Fruit fly (Drosophila melanogaster) whole organism, wandering third instar larva: ENCODE measurements around the gene CG13049.

Experiments used
- Abd-B ChIP-seq: fragments of >200 bp; optimal IDR thresholded peaks from 2 replicates; lab custom pipeline; 2017; ENCODE audit warnings: missing biosample characterization, missing genetic modification characterization
- CG32264 ChIP-seq: fragments of 200-800 bp; sonication (Bioruptor generic); optimal IDR thresholded peaks from 2 replicates; lab custom pipeline; 2016; ENCODE audit warnings: missing biosample characterization, missing genetic modification characterization
- CrebA ChIP-seq: fragments of 200-800 bp; sonication (Bioruptor generic); optimal IDR thresholded peaks from 2 replicates; lab custom pipeline; 2016; ENCODE audit warnings: missing biosample characterization, mild to moderate bottlenecking, missing genetic modification characterization, borderline replicate concordance
- Dfd ChIP-seq: fragments of >200 bp; optimal IDR thresholded peaks from 2 replicates; lab custom pipeline; 2017; ENCODE audit warnings: missing biosample characterization, missing genetic modification characterization
- Dif ChIP-seq: fragments of 200-275, 200-300 bp; sonication (Bioruptor generic); optimal IDR thresholded peaks from 2 replicates; lab custom pipeline; 2018; ENCODE audit warnings: missing biosample characterization, missing genetic modification characterization; ENCODE audit not compliant: partially characterized antibody
- GATAd ChIP-seq: sonication (Bioruptor generic); optimal IDR thresholded peaks from 2 replicates; lab custom pipeline; 2016; ENCODE audit warnings: missing biosample characterization, missing genetic modification characterization
- Hnf4 ChIP-seq: fragments of 200-800 bp; sonication (Bioruptor generic); optimal IDR thresholded peaks from 2 replicates; lab custom pipeline; 2016; ENCODE audit warnings: missing biosample characterization, mild to moderate bottlenecking, missing genetic modification characterization
- Hr78 ChIP-seq: fragments of >200 bp; optimal IDR thresholded peaks from 2 replicates; lab custom pipeline; 2017; ENCODE audit warnings: missing biosample characterization, missing genetic modification characterization
- Hr83 ChIP-seq: fragments of 200-300 bp; sonication (Bioruptor generic); optimal IDR thresholded peaks from 2 replicates; lab custom pipeline; 2016; ENCODE audit warnings: missing biosample characterization, mild to moderate bottlenecking, missing genetic modification characterization, moderate library complexity; ENCODE audit not compliant: poor library complexity, severe bottlenecking
- Jra ChIP-seq: sonication (Bioruptor generic); optimal IDR thresholded peaks from 2 replicates; lab custom pipeline; 2016; ENCODE audit warnings: missing biosample characterization, missing genetic modification characterization
- Mio ChIP-seq: sonication (Bioruptor generic); optimal IDR thresholded peaks from 2 replicates; lab custom pipeline; 2016; ENCODE audit warnings: missing biosample characterization, missing genetic modification characterization
- Myc ChIP-seq: fragments of >200 bp; optimal IDR thresholded peaks from 2 replicates; lab custom pipeline; 2017
- N ChIP-seq: fragments of >200 bp; optimal IDR thresholded peaks from 2 replicates; lab custom pipeline; 2018; ENCODE audit warnings: missing biosample characterization, missing external identifiers, missing genetic modification characterization
- OdsH ChIP-seq: fragments of 200-800 bp; sonication (Bioruptor generic); optimal IDR thresholded peaks from 2 replicates; lab custom pipeline; 2016; ENCODE audit warnings: missing biosample characterization, mild to moderate bottlenecking, missing genetic modification characterization
- Rel ChIP-seq, 2 experiments: fragments of 200-800 bp; sonication (Bioruptor generic) in 1 of 2; optimal IDR thresholded peaks; 2 replicates in 1 of 2; 3 replicates in 1 of 2; lab custom pipeline; 2016 to 2019; ENCODE audit warnings: mild to moderate bottlenecking in 2 of 2, missing biosample characterization in 2 of 2, missing genetic modification characterization in 2 of 2, moderate library complexity in 1 of 2
- Sp1 ChIP-seq: fragments of 200-800 bp; sonication (Bioruptor generic); optimal IDR thresholded peaks from 3 replicates; lab custom pipeline; 2019; ENCODE audit warnings: missing biosample characterization, mild to moderate bottlenecking, missing genetic modification characterization, moderate library complexity
- Vsx2 ChIP-seq: fragments of 200-300, 225-300 bp; sonication (Bioruptor generic); optimal IDR thresholded peaks from 2 replicates; lab custom pipeline; 2018; ENCODE audit warnings: missing biosample characterization, missing genetic modification characterization; ENCODE audit not compliant: partially characterized antibody
- br ChIP-seq: fragments of 200-800 bp; sonication (Bioruptor generic); optimal IDR thresholded peaks from 2 replicates; lab custom pipeline; 2016; ENCODE audit warnings: missing biosample characterization, missing genetic modification characterization
- brk ChIP-seq: fragments of 200-800 bp; sonication (Bioruptor generic); optimal IDR thresholded peaks from 2 replicates; lab custom pipeline; 2016; ENCODE audit warnings: missing biosample characterization, mild to moderate bottlenecking, missing genetic modification characterization
- dmrt93B ChIP-seq: fragments of 200-800 bp; sonication (Bioruptor generic); optimal IDR thresholded peaks from 2 replicates; lab custom pipeline; 2018; ENCODE audit warnings: missing biosample characterization, mild to moderate bottlenecking, missing genetic modification characterization
- ey ChIP-seq: fragments of 200-800 bp; sonication (Bioruptor generic); optimal IDR thresholded peaks from 2 replicates; lab custom pipeline; 2016; ENCODE audit warnings: missing biosample characterization, missing genetic modification characterization
- foxo ChIP-seq, 2 experiments: fragments of 200-800 bp; sonication (Bioruptor generic); optimal IDR thresholded peaks; 2 replicates in 1 of 2; 3 replicates in 1 of 2; lab custom pipeline; 2016 to 2017; ENCODE audit warnings: missing biosample characterization in 2 of 2, missing genetic modification characterization in 2 of 2
- fru ChIP-seq: fragments of 200-800 bp; sonication (Bioruptor generic); optimal IDR thresholded peaks from 3 replicates; lab custom pipeline; 2016; ENCODE audit warnings: missing biosample characterization, mild to moderate bottlenecking, missing genetic modification characterization
- jim ChIP-seq: fragments of 175-275, 200-325 bp; sonication (Bioruptor generic); optimal IDR thresholded peaks from 2 replicates; lab custom pipeline; 2016; ENCODE audit warnings: missing biosample characterization, mild to moderate bottlenecking, missing genetic modification characterization
- lola ChIP-seq: fragments of >200 bp; optimal IDR thresholded peaks from 2 replicates; lab custom pipeline; 2017; ENCODE audit warnings: missing biosample characterization, missing genetic modification characterization
- pan ChIP-seq: fragments of >200 bp; optimal IDR thresholded peaks from 2 replicates; lab custom pipeline; 2017
- psq ChIP-seq: fragments of 200-800 bp; sonication (Bioruptor generic); optimal IDR thresholded peaks from 3 replicates; lab custom pipeline; 2017; ENCODE audit warnings: missing biosample characterization, mild to moderate bottlenecking, missing genetic modification characterization, moderate library complexity
- rgr ChIP-seq: fragments of 200-800 bp; sonication (Bioruptor generic); optimal IDR thresholded peaks from 3 replicates; lab custom pipeline; 2016; ENCODE audit warnings: missing biosample characterization, mild to moderate bottlenecking, missing genetic modification characterization
- sv ChIP-seq: fragments of 200-800 bp; sonication (Bioruptor generic); optimal IDR thresholded peaks from 3 replicates; lab custom pipeline; 2016; ENCODE audit warnings: missing biosample characterization, missing genetic modification characterization
- tai ChIP-seq: sonication (Bioruptor generic); optimal IDR thresholded peaks from 2 replicates; lab custom pipeline; 2016; ENCODE audit warnings: missing biosample characterization, missing genetic modification characterization
- woc ChIP-seq: sonication (Bioruptor generic); optimal IDR thresholded peaks from 2 replicates; lab custom pipeline; 2016; ENCODE audit warnings: missing biosample characterization, mild to moderate bottlenecking, missing genetic modification characterization

CG13049 gene

DNA sequence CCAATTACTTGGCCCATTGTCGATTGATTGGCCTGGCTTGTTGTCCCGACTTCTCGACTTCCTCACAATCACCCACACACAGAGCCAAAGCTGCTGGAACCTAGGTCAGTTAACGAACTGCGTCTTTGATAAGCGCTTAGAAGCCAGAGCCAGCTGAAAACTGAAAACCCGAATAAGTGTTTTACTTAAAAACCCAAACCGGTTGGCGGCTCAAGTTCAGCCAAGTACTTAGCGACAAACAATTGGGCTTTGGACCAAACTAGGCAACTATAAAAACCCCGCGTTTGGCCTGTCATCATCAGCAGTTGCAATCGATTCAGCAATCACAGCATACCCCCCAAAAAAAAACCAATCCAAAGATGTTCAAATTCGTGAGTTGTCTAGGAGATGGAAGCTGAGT lies 41.6 kb upstream of the CG13049 start, which contains the start of gene CG13059:
Gene CG13059 (plus strand): TSS at position 301 of the 400 bp plus-strand sequence.
- TF ChIP-seq GATAd (GFP tag; lab: Kevin White, UChicago) (no peak), Sp1 (GFP tag; lab: Kevin White, UChicago) (no peak), ey (no peak), tai (GFP tag; lab: Kevin White, UChicago) (no peak), rgr (GFP tag; lab: Kevin White, UChicago) (no peak), OdsH (GFP tag; lab: Kevin White, UChicago) (no peak)

DNA sequence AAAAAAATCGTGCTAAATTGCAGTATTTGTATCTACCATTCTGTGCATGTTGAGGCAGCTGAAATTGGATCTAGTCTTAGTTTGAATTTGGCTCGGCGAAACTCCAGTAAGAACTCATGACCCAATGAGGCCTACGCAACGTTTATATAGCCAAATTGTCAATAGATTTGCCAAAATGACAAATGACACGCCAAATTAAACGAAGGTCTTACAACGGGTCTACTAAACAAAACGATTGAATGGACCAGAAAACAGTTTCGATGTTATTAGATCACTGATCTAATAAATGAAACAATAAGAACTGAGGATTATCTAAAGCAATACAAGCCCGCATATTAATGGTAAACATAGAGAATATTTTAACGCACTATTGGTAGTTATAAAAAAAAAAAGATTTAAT lies 39.4 kb upstream of the CG13049 start, which contains the start of gene CG42718:
Gene CG42718 (minus strand): TSS at position 101 of the 400 bp plus-strand sequence.
- TF ChIP-seq rgr (GFP tag; lab: Kevin White, UChicago): no peak
- TF ChIP-seq CG32264 (GFP tag; lab: Kevin White, UChicago): no peak
- no peak for TF ChIP-seq N (GFP tag; lab: Kevin White, UChicago)
- no peak for TF ChIP-seq Dfd (GFP tag; lab: Kevin White, UChicago)
- no peak for TF ChIP-seq Mio (GFP tag; lab: Kevin White, UChicago)
- TF ChIP-seq, all 38 proteins: peak for 0

- TF ChIP-seq Hr78 (GFP tag; lab: Kevin White, UChicago) (no peak), Rel (GFP tag; optimal IDR thresholded peaks at IDR 0.05; lab: Kevin White, UChicago) (no peak), Rel (tag; optimal IDR thresholded peaks at IDR 0.05; lab: Kevin White, UChicago) (no peak), dmrt93B (GFP tag; lab: Kevin White, UChicago) (no peak), fru (GFP tag; lab: Kevin White, UChicago) (no peak), pan (no peak), tai (GFP tag; lab: Kevin White, UChicago) (no peak), Vsx2 (GFP tag; lab: Kevin White, UChicago) (no peak), Dfd (GFP tag; lab: Kevin White, UChicago) (no peak), lola (GFP tag; lab: Kevin White, UChicago) (no peak), rgr (GFP tag; lab: Kevin White, UChicago) (no peak), foxo (GFP tag; optimal IDR thresholded peaks at IDR 0.05; lab: Kevin White, UChicago) (no peak), Dif (no peak), Jra (GFP tag; lab: Kevin White, UChicago) (no peak), CrebA (GFP tag; lab: Kevin White, UChicago) (no peak), sv (GFP tag; lab: Kevin White, UChicago) (no peak), Hr83 (GFP tag; lab: Kevin White, UChicago) (no peak), Mio (GFP tag; lab: Kevin White, UChicago) (no peak), brk (GFP tag; lab: Kevin White, UChicago) (no peak), woc (no peak)
These were observed 37.7 kb upstream of the CG13049 start, which contains the start of the genes CG13041 and CG13060 for dm6 chr3L:16319399-16319906. Gene CG13041 (minus strand): TSS chr3L:16319526. Gene CG13060 (plus strand): TSS chr3L:16319856.

DNA sequence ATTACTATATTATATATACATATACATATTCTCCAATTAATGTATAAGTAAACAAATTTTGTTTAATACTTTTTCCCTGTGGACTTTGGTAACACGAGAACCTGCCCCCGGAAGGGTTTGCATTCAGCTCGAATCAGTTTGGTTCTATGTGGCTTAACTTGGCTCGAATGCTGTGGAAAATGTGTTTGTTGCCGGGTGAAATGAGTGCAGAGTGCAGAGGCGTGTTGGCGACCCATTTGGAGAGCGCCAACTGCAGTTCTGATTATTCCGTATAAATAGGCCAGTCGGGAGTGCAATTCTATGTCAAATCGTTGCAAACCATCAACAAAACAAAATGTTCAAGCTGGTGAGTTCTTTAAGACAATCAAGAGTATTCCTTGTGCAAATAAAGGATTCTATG lies 36.0 kb upstream of the CG13049 start, which contains the start of gene Nplp3:
Gene Nplp3 (plus strand): TSS at position 301 of the 400 bp plus-strand sequence.
- no peak for TF ChIP-seq Hnf4
- TF ChIP-seq jim: no peak
- TF ChIP-seq Jra (GFP tag; lab: Kevin White, UChicago): no peak
- TF ChIP-seq br (GFP tag; lab: Kevin White, UChicago): no peak
- no peak for TF ChIP-seq CrebA (GFP tag; lab: Kevin White, UChicago)
- no peak for TF ChIP-seq Rel (GFP tag; optimal IDR thresholded peaks at IDR 0.05; lab: Kevin White, UChicago)
- no peak for TF ChIP-seq Rel (tag; optimal IDR thresholded peaks at IDR 0.05; lab: Kevin White, UChicago)
- TF ChIP-seq Abd-B (GFP tag; lab: Kevin White, UChicago): no peak
- no peak for TF ChIP-seq Hr83 (GFP tag; lab: Kevin White, UChicago)
- TF ChIP-seq Myc (lab: Kevin White, UChicago): no peak
- no peak for TF ChIP-seq woc
- no peak for TF ChIP-seq Dfd (GFP tag; lab: Kevin White, UChicago)
- TF ChIP-seq foxo (GFP tag; optimal IDR thresholded peaks at IDR 0.05; lab: Kevin White, UChicago): no peak
- no peak for TF ChIP-seq psq (GFP tag; lab: Kevin White, UChicago)
- TF ChIP-seq Hr78 (GFP tag; lab: Kevin White, UChicago): no peak
- TF ChIP-seq sv (GFP tag; lab: Kevin White, UChicago): no peak
- no peak for TF ChIP-seq GATAd (GFP tag; lab: Kevin White, UChicago)
- no peak for TF ChIP-seq rgr (GFP tag; lab: Kevin White, UChicago)
